Fruit fly (Drosophila melanogaster) whole organism, embryonic: ENCODE results near the gene CG16903.

Experiments used
- B-H2 ChIP-seq: fragments of 200-800 bp; sonication (Bioruptor generic); optimal IDR thresholded peaks from 2 replicates; lab custom pipeline; 2018; ENCODE audit warnings: missing biosample characterization, mild to moderate bottlenecking, missing genetic modification characterization
- BEAF-32 ChIP-seq: fragments of 200-800 bp; sonication (Bioruptor generic); optimal IDR thresholded peaks from 3 replicates; lab custom pipeline; 2017; ENCODE audit warnings: missing biosample characterization, missing genetic modification characterization, mild to moderate bottlenecking, moderate library complexity, missing genetic modification reagents
- Blimp-1 ChIP-seq: fragments of 200-800 bp; sonication (Bioruptor generic); optimal IDR thresholded peaks from 3 replicates; lab custom pipeline; 2018; ENCODE audit warnings: missing biosample characterization, missing genetic modification characterization, mild to moderate bottlenecking, moderate library complexity, missing genetic modification reagents
- CG10543 ChIP-seq: fragments of 200-800 bp; sonication (Bioruptor generic); optimal IDR thresholded peaks from 3 replicates; lab custom pipeline; 2017; ENCODE audit warnings: missing biosample characterization, mild to moderate bottlenecking, missing genetic modification characterization, moderate library complexity
- CG12071 ChIP-seq: fragments of 200-800 bp; sonication (Bioruptor generic); optimal IDR thresholded peaks from 3 replicates; lab custom pipeline; 2018; ENCODE audit warnings: missing biosample characterization, mild to moderate bottlenecking, missing genetic modification characterization
- CG12659 ChIP-seq: fragments of 200-800 bp; sonication (Bioruptor generic); optimal IDR thresholded peaks from 3 replicates; lab custom pipeline; 2017; ENCODE audit warnings: mild to moderate bottlenecking, missing biosample characterization, missing genetic modification reagents, missing genetic modification characterization
- CG12769 ChIP-seq: fragments of 200-800 bp; sonication (Bioruptor generic); optimal IDR thresholded peaks from 2 replicates; lab custom pipeline; 2019; ENCODE audit warnings: missing biosample characterization, mild to moderate bottlenecking, missing genetic modification characterization, moderate library complexity
- CG13296 ChIP-seq: fragments of 200-800 bp; sonication (Bioruptor generic); optimal IDR thresholded peaks from 3 replicates; lab custom pipeline; 2018; ENCODE audit warnings: missing biosample characterization, mild to moderate bottlenecking, missing genetic modification characterization
- CG15073 ChIP-seq: fragments of 200-800 bp; sonication (Bioruptor generic); optimal IDR thresholded peaks from 2 replicates; lab custom pipeline; 2016; ENCODE audit warnings: missing biosample characterization, missing genetic modification characterization
- CG15269 ChIP-seq: fragments of 200-800 bp; sonication (Bioruptor generic); optimal IDR thresholded peaks from 2 replicates; lab custom pipeline; 2018; ENCODE audit warnings: missing biosample characterization, mild to moderate bottlenecking, missing genetic modification characterization, moderate library complexity
- CG15479 ChIP-seq: fragments of 200-800 bp; sonication (Bioruptor generic); optimal IDR thresholded peaks from 3 replicates; lab custom pipeline; 2019; ENCODE audit warnings: missing biosample characterization, mild to moderate bottlenecking, missing genetic modification characterization, moderate library complexity
- CG17612 ChIP-seq: fragments of 200-800 bp; sonication (Bioruptor generic); IDR thresholded peaks from 2 replicates; pipeline ENCODE4 v1.3.6; 2022; ENCODE audit warnings: missing biosample characterization, missing genetic modification characterization
- CG2116 ChIP-seq: fragments of 200-800 bp; sonication (Bioruptor generic); optimal IDR thresholded peaks from 3 replicates; lab custom pipeline; 2018; ENCODE audit warnings: missing biosample characterization, mild to moderate bottlenecking, missing genetic modification characterization
- CG2199 ChIP-seq: fragments of 200-800 bp; sonication (Bioruptor generic); IDR thresholded peaks from 3 replicates; pipeline ENCODE4 v1.3.6; 2022; ENCODE audit warnings: missing biosample characterization, missing genetic modification characterization
- CG2889 ChIP-seq: fragments of 200-800 bp; sonication (Bioruptor generic); IDR thresholded peaks from 3 replicates; pipeline ENCODE4 v1.3.6; 2022; ENCODE audit warnings: missing biosample characterization, missing genetic modification characterization
- CG31388 ChIP-seq: fragments of 200-800 bp; sonication (Bioruptor generic); optimal IDR thresholded peaks from 2 replicates; lab custom pipeline; 2016; ENCODE audit warnings: missing biosample characterization, missing genetic modification characterization
- CG32767 ChIP-seq: fragments of 200-800 bp; sonication (Bioruptor generic); IDR thresholded peaks from 2 replicates; pipeline ENCODE4 v1.3.6; 2022; ENCODE audit warnings: missing biosample characterization, missing genetic modification characterization
- CG6813 ChIP-seq: fragments of 200-800 bp; sonication (Bioruptor generic); optimal IDR thresholded peaks from 2 replicates; lab custom pipeline; 2017; ENCODE audit warnings: missing biosample characterization, missing genetic modification characterization, mild to moderate bottlenecking, moderate library complexity, missing genetic modification reagents
- CG9437 ChIP-seq: fragments of 200-800 bp; sonication (Bioruptor generic); optimal IDR thresholded peaks from 2 replicates; lab custom pipeline; 2018; ENCODE audit warnings: missing biosample characterization, mild to moderate bottlenecking, missing genetic modification characterization
- CoRest ChIP-seq: fragments of 200-800 bp; sonication (Bioruptor generic); optimal IDR thresholded peaks from 3 replicates; lab custom pipeline; 2018; ENCODE audit warnings: missing biosample characterization, mild to moderate bottlenecking, missing genetic modification characterization, moderate library complexity
- Elba2 ChIP-seq: fragments of 200-800 bp; sonication (Bioruptor generic); optimal IDR thresholded peaks from 3 replicates; lab custom pipeline; 2016; ENCODE audit warnings: missing biosample characterization, missing genetic modification characterization
- Gug ChIP-seq: fragments of 200-800 bp; sonication (Bioruptor generic); IDR thresholded peaks from 4 replicates; pipeline ENCODE4 v1.3.6; 2022; ENCODE audit warnings: missing biosample characterization, missing genetic modification characterization
- Hmx ChIP-seq: fragments of 200-800 bp; sonication (Bioruptor generic); optimal IDR thresholded peaks from 2 replicates; lab custom pipeline; 2016; ENCODE audit warnings: missing biosample characterization, missing genetic modification characterization
- Hr51 ChIP-seq, 2 experiments: fragments of 200-800 bp; sonication (Bioruptor generic); optimal IDR thresholded peaks; 2 replicates in 1 of 2; 3 replicates in 1 of 2; lab custom pipeline; 2016 to 2018; ENCODE audit warnings: missing biosample characterization in 2 of 2, missing genetic modification characterization in 2 of 2, mild to moderate bottlenecking in 1 of 2, moderate library complexity in 1 of 2
- MBD-R2 ChIP-seq: fragments of 200-800 bp; sonication (Bioruptor generic); IDR thresholded peaks from 2 replicates; pipeline ENCODE4 v1.3.6; 2022; ENCODE audit warnings: missing biosample characterization, missing genetic modification characterization
- MTF-1 ChIP-seq: fragments of 200-800 bp; sonication (Bioruptor generic); optimal IDR thresholded peaks from 2 replicates; lab custom pipeline; 2018; ENCODE audit warnings: missing biosample characterization, mild to moderate bottlenecking, missing genetic modification characterization, borderline replicate concordance
- Max ChIP-seq: fragments of 200-800 bp; sonication (Bioruptor generic); optimal IDR thresholded peaks from 2 replicates; lab custom pipeline; 2016; ENCODE audit warnings: missing biosample characterization, mild to moderate bottlenecking, missing genetic modification characterization
- Side ChIP-seq: fragments of 200-800 bp; sonication (Bioruptor generic); optimal IDR thresholded peaks from 2 replicates; lab custom pipeline; 2016; ENCODE audit warnings: missing biosample characterization, missing genetic modification characterization
- Sox100B ChIP-seq: fragments of 200-800 bp; sonication (Bioruptor generic); optimal IDR thresholded peaks from 3 replicates; lab custom pipeline; 2018; ENCODE audit warnings: missing biosample characterization, mild to moderate bottlenecking, missing genetic modification characterization
- Spps ChIP-seq: fragments of 200-800 bp; sonication (Bioruptor generic); optimal IDR thresholded peaks from 2 replicates; lab custom pipeline; 2018; ENCODE audit warnings: missing biosample characterization, mild to moderate bottlenecking, missing genetic modification characterization
- Tbp ChIP-seq: fragments of >200 bp; optimal IDR thresholded peaks from 2 replicates; lab custom pipeline; 2018; ENCODE audit warnings: missing biosample characterization, missing genetic modification characterization
- ab ChIP-seq: fragments of 200-800 bp; sonication (Bioruptor generic); optimal IDR thresholded peaks from 2 replicates; lab custom pipeline; 2016; ENCODE audit warnings: missing biosample characterization, missing genetic modification characterization
- ap ChIP-seq: fragments of 200-800 bp; sonication (Bioruptor generic); IDR thresholded peaks from 2 replicates; pipeline ENCODE4 v1.3.6; 2022; ENCODE audit warnings: missing biosample characterization, missing genetic modification characterization
- ash1 ChIP-seq: fragments of 200-800 bp; sonication (Bioruptor generic); optimal IDR thresholded peaks from 2 replicates; lab custom pipeline; 2018; ENCODE audit warnings: missing biosample characterization, mild to moderate bottlenecking, missing genetic modification characterization
- crol ChIP-seq: fragments of 200-800 bp; sonication (Bioruptor generic); IDR thresholded peaks from 2 replicates; pipeline ENCODE4 v1.3.6; 2022; ENCODE audit warnings: missing biosample characterization, missing genetic modification characterization
- dmrt99B ChIP-seq: fragments of 200-800 bp; sonication (Bioruptor generic); optimal IDR thresholded peaks from 2 replicates; lab custom pipeline; 2018; ENCODE audit warnings: missing biosample characterization, mild to moderate bottlenecking, missing genetic modification characterization, moderate library complexity
- dysf ChIP-seq: fragments of 200-800 bp; sonication (Bioruptor generic); IDR thresholded peaks from 3 replicates; pipeline ENCODE4 v1.3.6; 2022; ENCODE audit warnings: missing biosample characterization, missing genetic modification characterization
- eyg ChIP-seq: fragments of 200-800 bp; sonication (Bioruptor generic); optimal IDR thresholded peaks from 3 replicates; lab custom pipeline; 2016; ENCODE audit warnings: missing biosample characterization, missing genetic modification characterization
- gsb ChIP-seq: fragments of 200-800 bp; sonication (Bioruptor generic); IDR thresholded peaks from 2 replicates; pipeline ENCODE4 v1.3.6; 2022; ENCODE audit warnings: missing biosample characterization, missing genetic modification characterization
- hbn ChIP-seq: fragments of 200-800 bp; sonication (Bioruptor generic); IDR thresholded peaks from 2 replicates; pipeline ENCODE4 v1.3.6; 2022; ENCODE audit warnings: missing biosample characterization, missing genetic modification characterization; ENCODE audit not compliant: partially characterized antibody
- mld ChIP-seq: fragments of 200-800 bp; sonication (Bioruptor generic); IDR thresholded peaks from 3 replicates; pipeline ENCODE4 v1.3.6; 2022; ENCODE audit warnings: missing biosample characterization, missing genetic modification characterization; ENCODE audit not compliant: partially characterized antibody
- nau ChIP-seq: fragments of 200-800 bp; sonication (Bioruptor generic); optimal IDR thresholded peaks from 3 replicates; lab custom pipeline; 2017; ENCODE audit warnings: missing biosample characterization, mild to moderate bottlenecking, missing genetic modification characterization, missing genetic modification reagents
- ranshi ChIP-seq: fragments of 200-800 bp; sonication (Bioruptor generic); IDR thresholded peaks from 2 replicates; pipeline ENCODE4 v1.3.6; 2022; ENCODE audit warnings: missing biosample characterization, missing genetic modification characterization
- salm ChIP-seq: fragments of 200-800 bp; sonication (Bioruptor generic); optimal IDR thresholded peaks from 2 replicates; lab custom pipeline; 2018; ENCODE audit warnings: missing biosample characterization, mild to moderate bottlenecking, missing genetic modification characterization
- schlank ChIP-seq: fragments of 200-800 bp; sonication (Bioruptor generic); optimal IDR thresholded peaks from 2 replicates; lab custom pipeline; 2018; ENCODE audit warnings: missing biosample characterization, mild to moderate bottlenecking, missing genetic modification characterization
- tio ChIP-seq: fragments of 200-800 bp; sonication (Bioruptor generic); optimal IDR thresholded peaks from 2 replicates; lab custom pipeline; 2017; ENCODE audit warnings: missing biosample characterization, missing genetic modification characterization, inconsistent platforms
- wor ChIP-seq: fragments of 200-800 bp; sonication (Bioruptor generic); IDR thresholded peaks from 2 replicates; pipeline ENCODE4 v1.3.6; 2022; ENCODE audit warnings: missing biosample characterization, missing genetic modification characterization
- yki ChIP-seq: fragments of >200 bp; optimal IDR thresholded peaks from 3 replicates; lab custom pipeline; 2018
- zen2 ChIP-seq: fragments of 200-800 bp; sonication (Bioruptor generic); IDR thresholded peaks from 3 replicates; pipeline ENCODE4 v1.3.6; 2022; ENCODE audit warnings: missing biosample characterization, missing genetic modification characterization; ENCODE audit not compliant: partially characterized antibody

The CG16903 gene

dm6 chrX:2041312-2041918, 38.8 kb downstream of the CG16903 start, which contains the start of gene CG4313 (continued):
- TF ChIP-seq ap (GFP tag; lab: Robert Waterston, UW), result peak; percentile 46
- TF ChIP-seq Spps, result peak; percentile 40
- TF ChIP-seq dysf (GFP tag; lab: Robert Waterston, UW), result peak; percentile 76
- TF ChIP-seq B-H2, result peak; percentile 58
- TF ChIP-seq Elba2, result no peak
- peak; percentile 88 for TF ChIP-seq CG12769
- peak; percentile 69; the same call in 1 of the 3 replicates for TF ChIP-seq zen2 (GFP tag; lab: Robert Waterston, UW)
- no peak for TF ChIP-seq CG15073 (GFP tag; lab: Kevin White, UChicago)
- peak; percentile 6 for TF ChIP-seq nau (GFP tag; lab: Kevin White, UChicago)
- TF ChIP-seq CG15479, result no peak
- no peak for TF ChIP-seq CG17612 (GFP tag; lab: Robert Waterston, UW)
- peak; percentile 52 for TF ChIP-seq dmrt99B (tag; lab: Kevin White, UChicago)
- peak; percentile 22 for TF ChIP-seq schlank (tag; lab: Kevin White, UChicago)
- peak; percentile 92 for TF ChIP-seq BEAF-32
- TF ChIP-seq Sox100B (GFP tag; lab: Kevin White, UChicago), result peak; percentile 38
- no peak for TF ChIP-seq Tbp (GFP tag; lab: Kevin White, UChicago)
- peak; percentile 57 for TF ChIP-seq CG9437 (GFP tag; lab: Kevin White, UChicago)
- TF ChIP-seq Gug (GFP tag; lab: Robert Waterston, UW), result peak; percentile 77; the same call in 3 of the 4 replicates
- TF ChIP-seq yki, result no peak
- peak; percentile 62 for TF ChIP-seq CG13296 (GFP tag; lab: Kevin White, UChicago)
- TF ChIP-seq wor (GFP tag; lab: Robert Waterston, UW), result peak; percentile 11; the same call in 1 of the 2 replicates
- TF ChIP-seq gsb (GFP tag; lab: Robert Waterston, UW), result peak; percentile 37; the same call in 1 of the 2 replicates
- peak; percentile 76 for TF ChIP-seq CoRest (tag; lab: Kevin White, UChicago)
- peak; percentile 82 for TF ChIP-seq CG10543 (GFP tag; lab: Kevin White, UChicago)
- peak; percentile 25 for TF ChIP-seq CG12071
- TF ChIP-seq Side (GFP tag; lab: Kevin White, UChicago), result peak; percentile 61
- TF ChIP-seq MTF-1 (GFP tag; lab: Kevin White, UChicago), result no peak
- TF ChIP-seq Max (GFP tag; lab: Kevin White, UChicago), result peak; percentile 56
- TF ChIP-seq MBD-R2 (GFP tag; lab: Robert Waterston, UW), result peak; percentile 43
- TF ChIP-seq mld (GFP tag; lab: Robert Waterston, UW), result peak; percentile 74; the same call in 2 of the 3 replicates
- TF ChIP-seq crol (GFP tag; lab: Robert Waterston, UW), result no peak
- peak; percentile 26 for TF ChIP-seq tio (GFP tag; lab: Kevin White, UChicago)
- no peak for TF ChIP-seq CG32767 (GFP tag; lab: Robert Waterston, UW)
- peak; percentile 84 for TF ChIP-seq hbn (GFP tag; lab: Robert Waterston, UW)
- TF ChIP-seq CG31388, result peak; percentile 28
- peak; percentile 44 for TF ChIP-seq Blimp-1
- TF ChIP-seq CG2889 (GFP tag; lab: Robert Waterston, UW), result 0 out of 3 replicates have a peak, but pooled peaks have one; percentile 44
- TF ChIP-seq Hmx (GFP tag; lab: Kevin White, UChicago), result peak; percentile 7
- TF ChIP-seq ranshi, result 0 out of 2 replicates have a peak, but pooled peaks have one; percentile 52
- no peak for TF ChIP-seq ash1 (GFP tag; lab: Kevin White, UChicago)
- no peak for TF ChIP-seq salm (tag; lab: Kevin White, UChicago)
- TF ChIP-seq CG2199 (GFP tag; lab: Robert Waterston, UW), result no peak
- peak; percentile 59 for TF ChIP-seq CG12659 (GFP tag; lab: Kevin White, UChicago)
- peak; percentile 51 to 69 for TF ChIP-seq Hr51 (GFP tag; optimal IDR thresholded peaks at IDR 0.05; lab: Kevin White, UChicago)
- TF ChIP-seq CG6813 (GFP tag; lab: Kevin White, UChicago), result no peak
- peak; percentile 68 for TF ChIP-seq CG15269 (tag; lab: Kevin White, UChicago)
- TF ChIP-seq eyg, result peak; percentile 44
- TF ChIP-seq ab (GFP tag; lab: Kevin White, UChicago), result peak; percentile 52
- peak; percentile 96 for TF ChIP-seq CG2116
